Fruit fly (Drosophila melanogaster): ENCODE data around the gene CG33169.

dm6 chr3L:22877934-22878333 lies 14.3 kb downstream of the CG33169 start:
- TF ChIP-seq CTCF (optimal IDR thresholded peaks at IDR 0.05) (no peak), CG8478 (optimal IDR thresholded peaks at IDR 0.05) (no peak)

Measured in S2 (cell line).